Fruit fly (Drosophila melanogaster): ENCODE results near the gene CG46394.

- no peak for TF ChIP-seq row (GFP tag; IDR thresholded peaks at IDR 0.05)
- no peak for TF ChIP-seq CG12071 (GFP tag; optimal IDR thresholded peaks at IDR 0.05)
- no peak for TF ChIP-seq chn (GFP tag; optimal IDR thresholded peaks at IDR 0.05)
- TF ChIP-seq pum (GFP tag; optimal IDR thresholded peaks at IDR 0.05), result no peak
- no peak for TF ChIP-seq HmgZ (tag; optimal IDR thresholded peaks at IDR 0.05)
- no peak for TF ChIP-seq Six4 (GFP tag; optimal IDR thresholded peaks at IDR 0.05)
- no peak for TF ChIP-seq CG12299 (tag; optimal IDR thresholded peaks at IDR 0.05)
- TF ChIP-seq CG4328 (GFP tag; optimal IDR thresholded peaks at IDR 0.05), result no peak
- TF ChIP-seq chif (GFP tag; optimal IDR thresholded peaks at IDR 0.05), result no peak
- TF ChIP-seq CG7786 (GFP tag; optimal IDR thresholded peaks at IDR 0.05), result no peak
- no peak for TF ChIP-seq dati (GFP tag; IDR thresholded peaks at IDR 0.05)
Observed at dm6 chr3L:11604227-11604626, 4.1 kb downstream of the CG46394 start.

Data from whole organism, embryonic.